1 fruit fly cellular context compared by ENCODE assay signal in the genomic region with DNA sequence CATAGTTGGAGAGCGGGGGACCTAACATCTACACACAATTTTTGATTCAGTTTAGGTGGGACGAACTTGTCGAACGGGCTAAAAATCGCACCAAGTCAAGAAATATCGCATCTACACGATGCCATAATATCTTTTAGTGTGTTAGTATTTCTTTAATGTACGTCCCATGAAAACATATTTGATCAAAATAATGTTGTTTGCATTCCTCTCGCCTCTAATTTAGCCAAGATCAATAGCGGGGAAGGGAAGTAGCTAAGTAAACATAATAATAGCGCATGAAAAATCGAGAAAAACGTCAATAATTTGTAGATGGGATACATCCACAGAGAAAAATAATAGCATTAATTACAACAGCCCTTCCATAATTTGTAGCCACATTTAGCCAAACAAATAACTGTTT.
A peak's percentile ranks its signal among the peaks of the same experiment; 100 is the strongest.
TF ChIP-seq lines count a peak whose summit lies in the region.

No protein-coding gene starts in this region.

TF ChIP-seq in whole organism, embryonic, 481 proteins besides CTCF, POLR2A, EP300 and RAD21 (continued from another document):
- TF ChIP-seq PHDP (tag; optimal IDR thresholded peaks at IDR 0.05; lab: Kevin White, UChicago) = peak; percentile 1
- no peak for TF ChIP-seq CG4282 (GFP tag; optimal IDR thresholded peaks at IDR 0.05; lab: Kevin White, UChicago)
- peak; percentile 33 for TF ChIP-seq schlank (tag; optimal IDR thresholded peaks at IDR 0.05; lab: Kevin White, UChicago)
